Fruit fly (Drosophila melanogaster) whole organism, embryonic: ENCODE results near the gene Rab19.

Source experiments
- Atf-2 ChIP-seq: fragments of 200-800 bp; sonication (Bioruptor generic); optimal IDR thresholded peaks from 2 replicates; lab custom pipeline; 2016; ENCODE audit warnings: missing biosample characterization, missing genetic modification characterization
- B-H2 ChIP-seq: fragments of 200-800 bp; sonication (Bioruptor generic); optimal IDR thresholded peaks from 2 replicates; lab custom pipeline; 2018; ENCODE audit warnings: missing biosample characterization, mild to moderate bottlenecking, missing genetic modification characterization
- CG11093 ChIP-seq: fragments of 200-800 bp; sonication (Bioruptor generic); IDR thresholded peaks from 3 replicates; pipeline ENCODE4 v1.3.6; 2022; ENCODE audit warnings: missing biosample characterization, missing genetic modification characterization
- CG11723 ChIP-seq: fragments of 200-800 bp; sonication (Bioruptor generic); optimal IDR thresholded peaks from 2 replicates; lab custom pipeline; 2017; ENCODE audit warnings: missing biosample characterization, mild to moderate bottlenecking, missing genetic modification characterization
- CG12155 ChIP-seq: fragments of 200-800 bp; sonication (Bioruptor generic); optimal IDR thresholded peaks from 3 replicates; lab custom pipeline; 2016; ENCODE audit warnings: missing biosample characterization, missing genetic modification characterization
- CG12659 ChIP-seq: fragments of 200-800 bp; sonication (Bioruptor generic); optimal IDR thresholded peaks from 3 replicates; lab custom pipeline; 2017; ENCODE audit warnings: mild to moderate bottlenecking, missing biosample characterization, missing genetic modification reagents, missing genetic modification characterization
- CG12769 ChIP-seq: fragments of 200-800 bp; sonication (Bioruptor generic); optimal IDR thresholded peaks from 2 replicates; lab custom pipeline; 2019; ENCODE audit warnings: missing biosample characterization, mild to moderate bottlenecking, missing genetic modification characterization, moderate library complexity
- CG13775 ChIP-seq: fragments of 200-800 bp; sonication (Bioruptor generic); optimal IDR thresholded peaks from 3 replicates; lab custom pipeline; 2017; ENCODE audit warnings: missing biosample characterization, mild to moderate bottlenecking, missing genetic modification characterization
- CG18599 ChIP-seq: fragments of 200-800 bp; sonication (Bioruptor generic); optimal IDR thresholded peaks from 3 replicates; lab custom pipeline; 2017; ENCODE audit warnings: missing biosample characterization, missing genetic modification characterization, mild to moderate bottlenecking, moderate library complexity, missing genetic modification reagents
- CG2889 ChIP-seq: fragments of 200-800 bp; sonication (Bioruptor generic); IDR thresholded peaks from 3 replicates; pipeline ENCODE4 v1.3.6; 2022; ENCODE audit warnings: missing biosample characterization, missing genetic modification characterization
- CG33557 ChIP-seq: fragments of 200-800 bp; sonication (Bioruptor generic); optimal IDR thresholded peaks from 2 replicates; lab custom pipeline; 2019; ENCODE audit warnings: missing biosample characterization, mild to moderate bottlenecking, missing genetic modification characterization, moderate library complexity
- CG4730 ChIP-seq: fragments of 200-800 bp; sonication (Bioruptor generic); IDR thresholded peaks from 2 replicates; pipeline ENCODE4 v1.3.6; 2022; ENCODE audit warnings: missing biosample characterization, missing genetic modification characterization
- CG6765 ChIP-seq: fragments of 200-800 bp; sonication (Bioruptor generic); optimal IDR thresholded peaks from 3 replicates; lab custom pipeline; 2017; ENCODE audit warnings: missing biosample characterization, mild to moderate bottlenecking, missing genetic modification characterization
- CG6791 ChIP-seq: fragments of 200-800 bp; sonication (Bioruptor generic); IDR thresholded peaks from 3 replicates; pipeline ENCODE4 v1.3.6; 2022; ENCODE audit warnings: missing biosample characterization, missing genetic modification characterization; ENCODE audit not compliant: partially characterized antibody
- CG7556 ChIP-seq: fragments of 200-800 bp; sonication (Bioruptor generic); optimal IDR thresholded peaks from 2 replicates; lab custom pipeline; 2017; ENCODE audit warnings: missing biosample characterization, mild to moderate bottlenecking, missing genetic modification characterization
- CG7963 ChIP-seq: fragments of 200-800 bp; sonication (Bioruptor generic); IDR thresholded peaks from 3 replicates; pipeline ENCODE4 v1.3.6; 2022; ENCODE audit warnings: missing biosample characterization, missing genetic modification characterization; ENCODE audit not compliant: partially characterized antibody
- CG7987 ChIP-seq: fragments of 200-800 bp; sonication (Bioruptor generic); optimal IDR thresholded peaks from 2 replicates; lab custom pipeline; 2018; ENCODE audit warnings: missing biosample characterization, mild to moderate bottlenecking, missing genetic modification characterization, moderate library complexity
- CG8281 ChIP-seq: fragments of 200-800 bp; sonication (Bioruptor generic); optimal IDR thresholded peaks from 2 replicates; lab custom pipeline; 2018; ENCODE audit warnings: missing biosample characterization, mild to moderate bottlenecking, missing genetic modification characterization, moderate library complexity
- CG8359 ChIP-seq: fragments of 200-800 bp; sonication (Bioruptor generic); optimal IDR thresholded peaks from 2 replicates; lab custom pipeline; 2017; ENCODE audit warnings: missing biosample characterization, mild to moderate bottlenecking, missing genetic modification characterization, borderline replicate concordance
- CrebB ChIP-seq: fragments of 200-800 bp; sonication (Bioruptor generic); optimal IDR thresholded peaks from 3 replicates; lab custom pipeline; 2018; ENCODE audit warnings: missing biosample characterization, mild to moderate bottlenecking, missing genetic modification characterization
- D ChIP-seq, 2 experiments: fragments of 200-800 bp in 1 of 2; fragments of >200 bp in 1 of 2; sonication (Bioruptor generic) in 1 of 2; optimal IDR thresholded peaks; 2 replicates in 1 of 2; 3 replicates in 1 of 2; lab custom pipeline; 2017; ENCODE audit warnings: mild to moderate bottlenecking in 1 of 2, missing biosample characterization in 1 of 2, missing genetic modification characterization in 1 of 2, missing genetic modification reagents in 1 of 2
- Dbx ChIP-seq: fragments of 200-800 bp; sonication (Bioruptor generic); IDR thresholded peaks from 3 replicates; pipeline ENCODE4 v1.3.6; 2022; ENCODE audit warnings: missing biosample characterization, missing genetic modification characterization
- Dref ChIP-seq: fragments of 200-800 bp; sonication (Bioruptor generic); IDR thresholded peaks from 2 replicates; pipeline ENCODE4 v1.3.6; 2022; ENCODE audit warnings: missing biosample characterization, missing genetic modification characterization
- ERR ChIP-seq: fragments of 200-800 bp; sonication (Bioruptor generic); optimal IDR thresholded peaks from 2 replicates; lab custom pipeline; 2016; ENCODE audit warnings: missing biosample characterization, missing genetic modification characterization
- HLH3B ChIP-seq: fragments of 200-800 bp; sonication (Bioruptor generic); IDR thresholded peaks from 2 replicates; pipeline ENCODE4 v1.3.6; 2022; ENCODE audit warnings: missing biosample characterization, missing genetic modification characterization
- HmgZ ChIP-seq: fragments of 200-800 bp; sonication (Bioruptor generic); optimal IDR thresholded peaks from 2 replicates; lab custom pipeline; 2018; ENCODE audit warnings: missing biosample characterization, mild to moderate bottlenecking, missing genetic modification characterization
- MESR4 ChIP-seq: fragments of 200-800 bp; sonication (Bioruptor generic); optimal IDR thresholded peaks from 2 replicates; lab custom pipeline; 2018; ENCODE audit warnings: missing biosample characterization, mild to moderate bottlenecking, missing genetic modification characterization, moderate library complexity
- MTF-1 ChIP-seq: fragments of 200-800 bp; sonication (Bioruptor generic); optimal IDR thresholded peaks from 2 replicates; lab custom pipeline; 2018; ENCODE audit warnings: missing biosample characterization, mild to moderate bottlenecking, missing genetic modification characterization, borderline replicate concordance
- Med ChIP-seq: fragments of 200-800 bp; sonication (Bioruptor generic); peaks from one replicate; lab custom pipeline; 2016; ENCODE audit warnings: missing biosample characterization, missing genetic modification characterization, mild to moderate bottlenecking, inconsistent platforms, moderate library complexity
- Mes4 ChIP-seq: fragments of 200-800 bp; sonication (Bioruptor generic); optimal IDR thresholded peaks from 2 replicates; lab custom pipeline; 2016; ENCODE audit warnings: missing biosample characterization, missing genetic modification characterization
- Mrtf ChIP-seq: fragments of 200-800 bp; sonication (Bioruptor generic); IDR thresholded peaks from 3 replicates; pipeline ENCODE4 v1.3.6; 2022; ENCODE audit warnings: missing biosample characterization, missing genetic modification characterization
- Sin3A ChIP-seq: fragments of >200 bp; optimal IDR thresholded peaks from 2 replicates; lab custom pipeline; 2018
- Xbp1 ChIP-seq: fragments of 200-800 bp; sonication (Bioruptor generic); optimal IDR thresholded peaks from 3 replicates; lab custom pipeline; 2016; ENCODE audit warnings: missing biosample characterization, mild to moderate bottlenecking, missing genetic modification characterization
- Xrp1 ChIP-seq: fragments of 200-800 bp; sonication (Bioruptor generic); IDR thresholded peaks from 2 replicates; pipeline ENCODE4 v1.3.6; 2022; ENCODE audit warnings: missing biosample characterization, missing genetic modification characterization
- bcd ChIP-seq: fragments of 200-800 bp; sonication (Bioruptor generic); optimal IDR thresholded peaks from 2 replicates; lab custom pipeline; 2017; ENCODE audit warnings: missing biosample characterization, mild to moderate bottlenecking, missing genetic modification characterization
- btn ChIP-seq: fragments of 200-800 bp; sonication (Bioruptor generic); optimal IDR thresholded peaks from 2 replicates; lab custom pipeline; 2016; ENCODE audit warnings: missing biosample characterization, missing genetic modification characterization
- caup ChIP-seq: fragments of 200-800 bp; sonication (Bioruptor generic); optimal IDR thresholded peaks from 3 replicates; lab custom pipeline; 2017; ENCODE audit warnings: missing biosample characterization, mild to moderate bottlenecking, missing genetic modification characterization, moderate library complexity; ENCODE audit not compliant: severe bottlenecking
- gem ChIP-seq: fragments of 200-800 bp; sonication (Bioruptor generic); optimal IDR thresholded peaks from 2 replicates; lab custom pipeline; 2019; ENCODE audit warnings: missing biosample characterization, mild to moderate bottlenecking, missing genetic modification characterization, moderate library complexity
- insv ChIP-seq, 2 experiments: fragments of 200-800 bp; sonication (Bioruptor generic); optimal IDR thresholded peaks; 3 replicates each; lab custom pipeline; 2016 to 2018; ENCODE audit warnings: missing biosample characterization in 2 of 2, missing genetic modification characterization in 2 of 2
- jumu ChIP-seq: fragments of 200-800 bp; sonication (Bioruptor generic); optimal IDR thresholded peaks from 3 replicates; lab custom pipeline; 2016; ENCODE audit warnings: missing biosample characterization, missing genetic modification characterization
- lilli ChIP-seq: fragments of 200-800 bp; sonication (Bioruptor generic); optimal IDR thresholded peaks from 3 replicates; lab custom pipeline; 2016; ENCODE audit warnings: missing biosample characterization, missing genetic modification characterization
- mam ChIP-seq: fragments of 200-800 bp; sonication (Bioruptor generic); optimal IDR thresholded peaks from 3 replicates; lab custom pipeline; 2016; ENCODE audit warnings: missing biosample characterization, missing genetic modification characterization
- nerfin-2 ChIP-seq: fragments of 200-800 bp; sonication (Bioruptor generic); IDR thresholded peaks from 2 replicates; pipeline ENCODE4 v1.3.6; 2022; ENCODE audit warnings: missing biosample characterization, missing genetic modification characterization; ENCODE audit not compliant: partially characterized antibody
- p53 ChIP-seq: fragments of 200-800 bp; sonication (Bioruptor generic); optimal IDR thresholded peaks from 2 replicates; lab custom pipeline; 2016; ENCODE audit warnings: missing biosample characterization, missing genetic modification characterization
- pzg ChIP-seq: fragments of 200-800 bp; sonication (Bioruptor generic); optimal IDR thresholded peaks from 3 replicates; lab custom pipeline; 2018; ENCODE audit warnings: missing biosample characterization, mild to moderate bottlenecking, missing genetic modification characterization, moderate library complexity
- sob ChIP-seq: fragments of 200-800 bp; sonication (Bioruptor generic); IDR thresholded peaks from 2 replicates; pipeline ENCODE4 v1.3.6; 2022; ENCODE audit warnings: missing biosample characterization, missing genetic modification characterization
- tx ChIP-seq: fragments of 200-800 bp; sonication (Bioruptor generic); optimal IDR thresholded peaks from 2 replicates; lab custom pipeline; 2016; ENCODE audit warnings: missing biosample characterization, missing genetic modification characterization
- zf30C ChIP-seq: fragments of 200-800 bp; sonication (Bioruptor generic); optimal IDR thresholded peaks from 3 replicates; lab custom pipeline; 2018; ENCODE audit warnings: missing biosample characterization, mild to moderate bottlenecking, missing genetic modification characterization

Rab19 gene

dm6 chr3L:8340264-8341095, 43.7 kb downstream of the Rab19 start, which contains the start of the genes Prim1 and CG7083 (continued):
- peak; percentile 38 for TF ChIP-seq CG7556 (GFP tag; lab: Kevin White, UChicago)
- TF ChIP-seq Xbp1 (GFP tag; lab: Kevin White, UChicago), result peak; percentile 75
- TF ChIP-seq Med (GFP tag; lab: Kevin White, UChicago), result peak; percentile 94
- TF ChIP-seq Mes4 (GFP tag; lab: Kevin White, UChicago), result peak; percentile 54
- TF ChIP-seq btn (GFP tag; lab: Kevin White, UChicago), result no peak
- TF ChIP-seq Dref (GFP tag; lab: Robert Waterston, UW), result no peak
- peak; percentile 66 for TF ChIP-seq tx (GFP tag; lab: Kevin White, UChicago)
- TF ChIP-seq CG13775 (GFP tag; lab: Kevin White, UChicago), result peak; percentile 68
- no peak for TF ChIP-seq CG8359 (GFP tag; lab: Kevin White, UChicago)
- TF ChIP-seq CG33557 (GFP tag; lab: Kevin White, UChicago), result peak; percentile 38
- TF ChIP-seq MTF-1, result no peak
- peak; percentile 78 for TF ChIP-seq Sin3A
- TF ChIP-seq CG12659, result peak; percentile 47
- TF ChIP-seq CG11723, result peak; percentile 5
- no peak for TF ChIP-seq zf30C (GFP tag; lab: Kevin White, UChicago)
- peak; percentile 77 for TF ChIP-seq CG18599 (GFP tag; lab: Kevin White, UChicago)
- peak; percentile 3 for TF ChIP-seq CG6765 (GFP tag; lab: Kevin White, UChicago)
- no peak for TF ChIP-seq CG12769 (tag; lab: Kevin White, UChicago)
- TF ChIP-seq nerfin-2 (GFP tag; lab: Robert Waterston, UW), result no peak
- peak; percentile 61 for TF ChIP-seq Xrp1
- peak; percentile 64 for TF ChIP-seq HmgZ (tag; lab: Kevin White, UChicago)
- TF ChIP-seq D (optimal IDR thresholded peaks at IDR 0.05; lab: Kevin White, UChicago), result no peak
- peak; percentile 17 for TF ChIP-seq D (GFP tag; optimal IDR thresholded peaks at IDR 0.05; lab: Kevin White, UChicago)
- no peak for TF ChIP-seq p53
- TF ChIP-seq lilli (GFP tag; lab: Kevin White, UChicago), result peak; percentile 73
- TF ChIP-seq CG7987 (GFP tag; lab: Kevin White, UChicago), result no peak
- peak in 1 of 2 experiments; percentile 55 for TF ChIP-seq insv (GFP tag; optimal IDR thresholded peaks at IDR 0.05; lab: Kevin White, UChicago)
- TF ChIP-seq jumu (GFP tag; lab: Kevin White, UChicago), result peak; percentile 64
- TF ChIP-seq CrebB, result no peak
- TF ChIP-seq CG6791, result no peak
- TF ChIP-seq ERR, result peak; percentile 48
- no peak for TF ChIP-seq CG8281 (tag; lab: Kevin White, UChicago)
- TF ChIP-seq CG12155 (GFP tag; lab: Kevin White, UChicago), result peak; percentile 48
- peak; percentile 54 for TF ChIP-seq MESR4 (GFP tag; lab: Kevin White, UChicago)
- peak; percentile 55 for TF ChIP-seq B-H2 (GFP tag; lab: Kevin White, UChicago)
- peak; percentile 26 for TF ChIP-seq bcd (GFP tag; lab: Kevin White, UChicago)
- no peak for TF ChIP-seq Mrtf (GFP tag; lab: Robert Waterston, UW)
- no peak for TF ChIP-seq CG2889 (GFP tag; lab: Robert Waterston, UW)
- TF ChIP-seq sob (GFP tag; lab: Robert Waterston, UW), result 0 out of 2 replicates have a peak, but pooled peaks have one; percentile 42
- peak; percentile 69 for TF ChIP-seq mam (GFP tag; lab: Kevin White, UChicago)
- TF ChIP-seq pzg, result peak; percentile 63
- 0 out of 3 replicates have a peak, but pooled peaks have one; percentile 43 for TF ChIP-seq Dbx
- TF ChIP-seq CG7963 (GFP tag; lab: Robert Waterston, UW), result no peak
- TF ChIP-seq CG11093, result no peak
- peak; percentile 55 for TF ChIP-seq caup
- peak; percentile 52 for TF ChIP-seq Atf-2 (GFP tag; lab: Kevin White, UChicago)
- peak; percentile 71 for TF ChIP-seq gem (tag; lab: Kevin White, UChicago)
- TF ChIP-seq HLH3B (GFP tag; lab: Robert Waterston, UW), result no peak; the same call in 1 of the 2 replicates
- TF ChIP-seq CG4730 (GFP tag; lab: Robert Waterston, UW), result no peak
